Worm (Caenorhabditis elegans): ENCODE results near the gene C56G2.15.

DNA sequence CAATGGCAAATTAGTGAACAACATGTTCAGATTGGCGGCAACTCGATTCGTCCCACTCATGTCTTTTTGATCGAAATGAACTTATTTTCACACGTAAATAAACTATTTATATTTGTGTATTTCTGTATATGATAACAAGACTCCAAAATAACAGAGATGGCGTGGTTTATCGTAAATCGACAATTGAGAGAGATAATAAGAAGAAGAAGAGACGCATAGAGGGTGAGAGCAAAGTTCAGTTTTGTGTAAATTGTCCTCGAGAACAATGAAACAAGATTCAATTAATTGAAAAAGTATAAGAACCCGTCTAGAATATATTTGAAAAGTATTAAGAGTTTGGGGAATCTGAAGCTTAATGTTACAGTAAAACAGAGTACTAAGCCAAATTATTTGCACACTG lies 43.7 kb upstream of the C56G2.15 start:
- TF ChIP-seq nhr-23 (tag; optimal IDR thresholded peaks at IDR 0.05) = no peak
- no peak for TF ChIP-seq mdl-1 (tag; optimal IDR thresholded peaks at IDR 0.05)
- TF ChIP-seq zag-1 (tag; optimal IDR thresholded peaks at IDR 0.05) = no peak
